Fruit fly (Drosophila melanogaster): Measurements from ENCODE around the gene CG9121.

The CG9121 gene

dm6 chr2L:5093772-5094350 is 43.0 kb upstream of the CG9121 start, which contains the start of gene CG5828 (continued):
- TF ChIP-seq Bgb (GFP tag; IDR thresholded peaks at IDR 0.05; ENCODE audit: partially characterized antibody) (peak; percentile 64), CG10543 (GFP tag; optimal IDR thresholded peaks at IDR 0.05) (no peak), CG10431 (GFP tag; optimal IDR thresholded peaks at IDR 0.05) (no peak), CG1792 (GFP tag; optimal IDR thresholded peaks at IDR 0.05) (no peak), sna (GFP tag; IDR thresholded peaks at IDR 0.05; ENCODE audit: partially characterized antibody) (peak; percentile 55), CG7556 (GFP tag; optimal IDR thresholded peaks at IDR 0.05) (no peak), CG10565 (GFP tag; optimal IDR thresholded peaks at IDR 0.05) (no peak), gsb (GFP tag; IDR thresholded peaks at IDR 0.05) (no peak), B-H1 (GFP tag; IDR thresholded peaks at IDR 0.05) (no peak), mam (GFP tag; optimal IDR thresholded peaks at IDR 0.05) (no peak), CG12236 (GFP tag; optimal IDR thresholded peaks at IDR 0.05) (no peak), disco-r (GFP tag; optimal IDR thresholded peaks at IDR 0.05) (no peak), bcd (GFP tag; optimal IDR thresholded peaks at IDR 0.05) (no peak), CG31388 (GFP tag; optimal IDR thresholded peaks at IDR 0.05) (no peak), dmrt11E (tag; optimal IDR thresholded peaks at IDR 0.05) (no peak), CG6683 (GFP tag; optimal IDR thresholded peaks at IDR 0.05) (no peak), NfI (GFP tag; optimal IDR thresholded peaks at IDR 0.05) (no peak), CG9797 (GFP tag; optimal IDR thresholded peaks at IDR 0.05) (peak; percentile 63), dm (GFP tag; optimal IDR thresholded peaks at IDR 0.05) (no peak), CG3281 (GFP tag; optimal IDR thresholded peaks at IDR 0.05) (no peak), CG34376 (GFP tag; optimal IDR thresholded peaks at IDR 0.05) (no peak), ac (GFP tag; optimal IDR thresholded peaks at IDR 0.05) (no peak), tup (GFP tag; optimal IDR thresholded peaks at IDR 0.05) (no peak), dati (GFP tag; IDR thresholded peaks at IDR 0.05) (no peak), otp (GFP tag; IDR thresholded peaks at IDR 0.05) (no peak), CG5953 (GFP tag; IDR thresholded peaks at IDR 0.05) (no peak), amos (GFP tag; IDR thresholded peaks at IDR 0.05; ENCODE audit: partially characterized antibody) (peak; percentile 73), D (optimal IDR thresholded peaks at IDR 0.05) (no peak), D (GFP tag; optimal IDR thresholded peaks at IDR 0.05) (no peak), BEAF-32 (GFP tag; optimal IDR thresholded peaks at IDR 0.05) (peak; percentile 84), Tbp (GFP tag; optimal IDR thresholded peaks at IDR 0.05) (no peak), CG12391 (tag; optimal IDR thresholded peaks at IDR 0.05) (peak; percentile 27), Deaf1 (tag; optimal IDR thresholded peaks at IDR 0.05) (no peak), CG30020 (tag; optimal IDR thresholded peaks at IDR 0.05) (no peak), zen2 (GFP tag; IDR thresholded peaks at IDR 0.05; ENCODE audit: partially characterized antibody) (peak; percentile 44; the same call in 1 of the 3 replicates), CG10147 (GFP tag; optimal IDR thresholded peaks at IDR 0.05) (no peak), CTCF (GFP tag; optimal IDR thresholded peaks at IDR 0.05) (no peak), abd-A (tag; optimal IDR thresholded peaks at IDR 0.05) (no peak), phol (tag; optimal IDR thresholded peaks at IDR 0.05) (peak; percentile 21), CG4360 (GFP tag; IDR thresholded peaks at IDR 0.05) (no peak), Pdp1 (GFP tag; optimal IDR thresholded peaks at IDR 0.05) (no peak), CG4617 (GFP tag; optimal IDR thresholded peaks at IDR 0.05; ENCODE audit: borderline replicate concordance) (peak; percentile 56), CG2120 (GFP tag; optimal IDR thresholded peaks at IDR 0.05) (no peak), CG17829 (tag; optimal IDR thresholded peaks at IDR 0.05) (no peak), sisA (GFP tag; IDR thresholded peaks at IDR 0.05) (no peak), CG8290 (GFP tag; optimal IDR thresholded peaks at IDR 0.05) (no peak), CG8290 (tag; optimal IDR thresholded peaks at IDR 0.05) (no peak), CG6791 (GFP tag; IDR thresholded peaks at IDR 0.05; ENCODE audit: partially characterized antibody) (peak; percentile 73), Dref (GFP tag; IDR thresholded peaks at IDR 0.05) (peak; percentile 76), CG34224 (GFP tag; IDR thresholded peaks at IDR 0.05; ENCODE audit: partially characterized antibody) (peak; percentile 65), gem (tag; optimal IDR thresholded peaks at IDR 0.05) (no peak)

All from whole organism, embryonic.